Worm (Caenorhabditis elegans) whole organism, young adult: ENCODE data around the gene mec-4.

ENCODE experiments used
- B0035.1 ChIP-seq: sonication (generic microtip); optimal IDR thresholded peaks from 2 replicates; lab custom pipeline; 2016; ENCODE audit warnings: missing genetic modification characterization, mild to moderate bottlenecking, missing compliant biosample characterization, missing genotype, missing genetic modification reagents
- B0261.1 ChIP-seq: sonication (generic microtip); optimal IDR thresholded peaks from 2 replicates; lab custom pipeline; 2016; ENCODE audit warnings: mild to moderate bottlenecking, missing genetic modification characterization, moderate library complexity, missing compliant biosample characterization
- B0336.3 ChIP-seq: fragments of 200-800 bp; sonication (Bioruptor generic); IDR thresholded peaks from 2 replicates; pipeline ENCODE4 v1.3.6; 2022; ENCODE audit warnings: missing genetic modification characterization, missing compliant biosample characterization
- D2030.7 ChIP-seq: fragments of 200-800 bp; sonication (Bioruptor generic); IDR thresholded peaks from 2 replicates; pipeline ENCODE4 v1.3.6; 2022; ENCODE audit warnings: missing genetic modification reagents, missing genetic modification characterization, missing compliant biosample characterization
- F22D6.2 ChIP-seq: sonication (generic microtip); optimal IDR thresholded peaks from 2 replicates; lab custom pipeline; 2016; ENCODE audit warnings: mild to moderate bottlenecking, missing genetic modification characterization, missing compliant biosample characterization
- F23B12.7 ChIP-seq: sonication (generic microtip); optimal IDR thresholded peaks from 2 replicates; lab custom pipeline; 2017; ENCODE audit warnings: missing genetic modification characterization, mild to moderate bottlenecking, missing compliant biosample characterization, antibody characterized with exemption, moderate library complexity; ENCODE audit not compliant: insufficient read depth
- K11D2.4 ChIP-seq: fragments of 200-800 bp; sonication (Bioruptor generic); IDR thresholded peaks from 2 replicates; pipeline ENCODE4 v1.3.6; 2022; ENCODE audit warnings: missing genetic modification reagents, missing genetic modification characterization, missing compliant biosample characterization
- K12H6.12 ChIP-seq: fragments of 200-800 bp; sonication (Bioruptor generic); optimal IDR thresholded peaks from 2 replicates; lab custom pipeline; 2018; ENCODE audit warnings: mild to moderate bottlenecking, missing genetic modification characterization, missing compliant biosample characterization
- Y67H2A.10 ChIP-seq: fragments of 200-800 bp; sonication (Bioruptor generic); conservative IDR thresholded peaks from 2 replicates; pipeline ENCODE4 v1.3.6; 2022; ENCODE audit warnings: missing genetic modification reagents, missing genetic modification characterization, missing compliant biosample characterization
- akir-1 ChIP-seq: fragments of 200-800 bp; sonication (Bioruptor generic); optimal IDR thresholded peaks from 2 replicates; lab custom pipeline; 2018; ENCODE audit warnings: mild to moderate bottlenecking, missing genetic modification characterization, moderate library complexity, missing compliant biosample characterization
- aptf-2 ChIP-seq: fragments of 200-800 bp; sonication (Bioruptor generic); conservative IDR thresholded peaks from 2 replicates; pipeline ENCODE4 v1.3.6; 2022; ENCODE audit warnings: missing genetic modification reagents, missing genetic modification characterization, missing compliant biosample characterization
- ceh-27 ChIP-seq: fragments of 200-800 bp; sonication (Bioruptor generic); optimal IDR thresholded peaks from 2 replicates; lab custom pipeline; 2018; ENCODE audit warnings: mild to moderate bottlenecking, missing genetic modification characterization, moderate library complexity, missing compliant biosample characterization
- dpff-1 ChIP-seq: sonication (generic microtip); optimal IDR thresholded peaks from 2 replicates; lab custom pipeline; 2017; ENCODE audit warnings: mild to moderate bottlenecking, missing genetic modification characterization, missing compliant biosample characterization
- ekl-4 ChIP-seq: fragments of 200-800 bp; sonication (Bioruptor generic); IDR thresholded peaks from 2 replicates; pipeline ENCODE4 v1.3.6; 2022; ENCODE audit warnings: missing genetic modification reagents, missing genetic modification characterization, missing compliant biosample characterization
- hmg-20 ChIP-seq: fragments of 200-800 bp; sonication (Bioruptor generic); IDR thresholded peaks from 2 replicates; pipeline ENCODE4 v1.3.6; 2022; ENCODE audit warnings: missing genetic modification reagents, missing genetic modification characterization, missing compliant biosample characterization
- let-526 ChIP-seq: fragments of 200-800 bp; sonication (Bioruptor generic); IDR thresholded peaks from 2 replicates; pipeline ENCODE4 v1.3.6; 2022; ENCODE audit warnings: missing genetic modification reagents, missing genetic modification characterization, missing compliant biosample characterization
- let-607 ChIP-seq, 2 experiments: fragments of 200-800 bp in 1 of 2; sonication (Bioruptor generic) in 1 of 2; sonication (generic microtip) in 1 of 2; optimal IDR thresholded peaks; 2 replicates each; lab custom pipeline; 2016 to 2018; ENCODE audit warnings: mild to moderate bottlenecking in 2 of 2, missing compliant biosample characterization in 2 of 2, missing genetic modification characterization in 2 of 2, moderate library complexity in 2 of 2, missing genotype in 1 of 2
- lin-26 ChIP-seq: fragments of 200-800 bp; sonication (Bioruptor generic); IDR thresholded peaks from 2 replicates; pipeline ENCODE4 v1.3.6; 2022; ENCODE audit warnings: missing genetic modification reagents, missing genetic modification characterization, missing compliant biosample characterization
- lin-40 ChIP-seq: sonication (generic microtip); optimal IDR thresholded peaks from 2 replicates; lab custom pipeline; 2016; ENCODE audit warnings: missing genetic modification characterization, mild to moderate bottlenecking, missing compliant biosample characterization, missing genotype, missing genetic modification reagents
- madf-3 ChIP-seq: fragments of 200-800 bp; sonication (Bioruptor generic); IDR thresholded peaks from 2 replicates; pipeline ENCODE4 v1.3.6; 2022; ENCODE audit warnings: missing genetic modification reagents, missing genetic modification characterization, missing compliant biosample characterization
- mcd-1 ChIP-seq: fragments of 200-800 bp; sonication (Bioruptor generic); IDR thresholded peaks from 2 replicates; pipeline ENCODE4 v1.3.6; 2022; ENCODE audit warnings: missing genetic modification reagents, missing genetic modification characterization, missing compliant biosample characterization
- nhr-179 ChIP-seq: sonication (generic microtip); optimal IDR thresholded peaks from 2 replicates; lab custom pipeline; 2016; ENCODE audit warnings: mild to moderate bottlenecking, missing genetic modification characterization, missing compliant biosample characterization
- nhr-80 ChIP-seq: sonication (generic microtip); optimal IDR thresholded peaks from 2 replicates; lab custom pipeline; 2016; ENCODE audit warnings: missing genetic modification characterization, missing compliant biosample characterization
- pha-4 ChIP-seq: fragments of 150-350 bp; sonication (generic microtip); optimal IDR thresholded peaks from 2 replicates; lab custom pipeline; 2014; ENCODE audit warnings: missing biosample characterization, missing genetic modification reagents, missing genetic modification characterization
- rec-8 ChIP-seq, 2 experiments: sonication (generic microtip); optimal IDR thresholded peaks; 2 replicates each; lab custom pipeline; 2016; ENCODE audit warnings: mild to moderate bottlenecking in 2 of 2, missing genetic modification characterization in 2 of 2, missing genetic modification reagents in 2 of 2, missing genotype in 2 of 2, missing biosample characterization in 1 of 2, missing compliant biosample characterization in 1 of 2, moderate library complexity in 1 of 2
- repo-1 ChIP-seq: sonication (generic microtip); optimal IDR thresholded peaks from 2 replicates; lab custom pipeline; 2017; ENCODE audit warnings: mild to moderate bottlenecking, missing genetic modification characterization, missing compliant biosample characterization
- sdz-38 ChIP-seq: sonication (generic microtip); optimal IDR thresholded peaks from 2 replicates; lab custom pipeline; 2016; ENCODE audit warnings: missing genotype, missing genetic modification characterization, missing compliant biosample characterization
- snpc-4 ChIP-seq, 5 experiments: fragments of 150-350 bp in 1 of 5; sonication (generic microtip) in 4 of 5; optimal IDR thresholded peaks; 2 replicates each; lab custom pipeline; 2014 to 2018; ENCODE audit warnings: missing genetic modification characterization in 5 of 5, missing biosample characterization in 3 of 5, antibody characterized with exemption in 2 of 5, mild to moderate bottlenecking in 2 of 5, missing compliant biosample characterization in 2 of 5, missing genotype in 2 of 5, moderate library complexity in 2 of 5, missing genetic modification reagents in 1 of 5
- tbp1 ChIP-seq: fragments of 200-800 bp; sonication (Bioruptor generic); optimal IDR thresholded peaks from 2 replicates; lab custom pipeline; 2018; ENCODE audit warnings: mild to moderate bottlenecking, missing genetic modification characterization, missing compliant biosample characterization
- tlf-1 ChIP-seq: fragments of 200-800 bp; sonication (Bioruptor generic); optimal IDR thresholded peaks from 2 replicates; lab custom pipeline; 2018; ENCODE audit warnings: mild to moderate bottlenecking, missing genetic modification characterization, missing compliant biosample characterization
- unc-130 ChIP-seq: sonication (generic microtip); optimal IDR thresholded peaks from 2 replicates; lab custom pipeline; 2016; ENCODE audit warnings: missing genetic modification reagents, missing genetic modification characterization, missing compliant biosample characterization
- zfh-2 ChIP-seq: fragments of 200-800 bp; sonication (Bioruptor generic); conservative IDR thresholded peaks from 2 replicates; pipeline ENCODE4 v1.3.6; 2022; ENCODE audit warnings: missing genetic modification reagents, missing genetic modification characterization, missing compliant biosample characterization
- ztf-22 ChIP-seq: fragments of 200-800 bp; sonication (Bioruptor generic); optimal IDR thresholded peaks from 2 replicates; lab custom pipeline; 2018; ENCODE audit warnings: mild to moderate bottlenecking, missing genetic modification characterization, moderate library complexity, missing compliant biosample characterization
- ztf-26 ChIP-seq: sonication (generic microtip); optimal IDR thresholded peaks from 2 replicates; lab custom pipeline; 2017; ENCODE audit warnings: missing genetic modification characterization, missing compliant biosample characterization
- ztf-3 ChIP-seq: fragments of 200-800 bp; sonication (Bioruptor generic); optimal IDR thresholded peaks from 2 replicates; lab custom pipeline; 2018; ENCODE audit warnings: mild to moderate bottlenecking, missing genetic modification characterization, missing compliant biosample characterization
- ztf-6 ChIP-seq: fragments of 200-800 bp; sonication (Bioruptor generic); IDR thresholded peaks from 2 replicates; pipeline ENCODE4 v1.3.6; 2022; ENCODE audit warnings: missing genetic modification reagents, missing genetic modification characterization, missing compliant biosample characterization

mec-4 gene

DNA sequence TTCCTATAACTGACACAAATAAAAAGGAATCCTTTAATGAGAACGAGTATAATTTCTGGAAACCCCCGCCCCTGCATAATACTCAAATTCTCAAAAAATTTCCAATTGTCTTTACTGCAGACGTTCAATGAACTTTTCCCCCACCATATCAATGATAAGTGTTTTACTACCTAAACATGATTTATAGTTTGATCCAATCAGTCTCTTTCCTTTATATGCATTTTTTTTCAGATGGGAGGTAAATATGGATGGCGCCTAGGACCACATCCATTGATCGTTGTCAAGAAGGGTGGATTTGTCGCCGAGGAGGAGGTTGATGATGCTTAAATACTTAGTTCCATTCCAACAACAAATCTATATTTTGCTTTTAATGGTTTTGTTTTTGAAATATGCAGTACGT is 19.8 kb downstream of the mec-4 start:
- no peak for TF ChIP-seq B0261.1
- no peak for TF ChIP-seq snpc-4 (GFP tag; optimal IDR thresholded peaks at IDR 0.05; lab: Kevin White, UChicago)
- no peak for TF ChIP-seq snpc-4 (tag; optimal IDR thresholded peaks at IDR 0.05; lab: Kevin White, UChicago)
- TF ChIP-seq ztf-22 (GFP tag; lab: Kevin White, UChicago): no peak
- no peak for TF ChIP-seq madf-3
- TF ChIP-seq pha-4 (tag; lab: Kevin White, UChicago): no peak
- TF ChIP-seq aptf-2 (GFP tag; lab: Robert Waterston, UW): no peak
- TF ChIP-seq sdz-38 (tag; lab: Kevin White, UChicago): no peak
- no peak for TF ChIP-seq hmg-20 (GFP tag; lab: Robert Waterston, UW)
- no peak for TF ChIP-seq Y67H2A.10
- no peak for TF ChIP-seq unc-130 (GFP tag; lab: Kevin White, UChicago)
- no peak for TF ChIP-seq lin-40

DNA sequence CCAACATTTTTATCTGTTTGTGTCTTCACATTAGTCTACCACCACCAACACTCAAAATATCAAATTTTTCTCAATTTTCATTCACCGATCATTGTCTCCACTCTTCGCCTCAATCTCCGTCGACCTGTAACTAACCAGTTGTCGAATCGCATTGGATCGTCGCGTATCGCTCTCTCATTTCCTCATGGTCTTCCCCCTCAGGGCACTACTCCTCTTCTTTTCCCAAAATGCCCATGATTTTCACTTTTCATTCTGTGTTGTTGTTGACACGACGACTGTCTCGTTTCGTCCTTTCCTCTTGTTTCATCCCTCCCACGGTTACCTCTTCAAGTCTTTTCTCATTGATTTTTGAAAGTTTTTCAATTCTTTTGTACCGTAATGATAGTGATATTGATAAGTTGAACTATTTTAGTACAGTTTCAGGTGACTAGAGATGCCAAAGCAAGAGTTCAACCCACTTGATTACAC is 20.9 kb downstream of the mec-4 start, which contains the start of gene T01C8.2:
TSS of gene T01C8.2 (plus strand) at position 418 of the 468 bp plus-strand sequence.
- TF ChIP-seq K12H6.12 (tag; lab: Kevin White, UChicago): no peak
- TF ChIP-seq nhr-179: no peak
- TF ChIP-seq F23B12.7 (tag; lab: Kevin White, UChicago): no peak
- no peak for TF ChIP-seq K11D2.4 (GFP tag; lab: Robert Waterston, UW)
- peak; percentile 6 for TF ChIP-seq ceh-27 (GFP tag; lab: Kevin White, UChicago)
- peak; percentile 0 for TF ChIP-seq ztf-26 (tag; lab: Kevin White, UChicago)

DNA sequence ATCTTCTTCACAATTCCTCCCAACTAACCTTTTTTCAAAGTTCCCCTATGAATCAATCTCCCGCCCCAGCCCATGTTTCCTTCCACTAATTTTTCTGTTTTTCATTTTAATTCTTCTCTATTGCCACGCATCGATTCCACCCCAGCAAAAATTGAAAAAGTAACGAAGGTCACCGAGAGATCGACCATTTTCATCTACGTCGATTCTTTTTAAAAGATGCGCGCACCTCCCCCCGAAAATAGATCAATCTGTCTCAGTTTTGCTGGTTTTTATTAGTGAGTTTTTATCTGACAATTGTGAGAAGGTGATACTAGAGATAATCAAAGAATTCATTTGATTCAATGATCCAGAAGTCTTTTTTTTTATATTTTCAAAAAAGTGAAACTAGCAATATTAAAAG is 22.9 kb downstream of the mec-4 start:
- TF ChIP-seq zfh-2 (GFP tag; lab: Robert Waterston, UW) (no peak), let-607 (tag; optimal IDR thresholded peaks at IDR 0.05; lab: Kevin White, UChicago) (no peak), tlf-1 (GFP tag; lab: Kevin White, UChicago) (no peak), lin-40 (no peak), repo-1 (tag; lab: Kevin White, UChicago) (no peak), let-526 (GFP tag; lab: Robert Waterston, UW) (no peak), ztf-3 (GFP tag; lab: Kevin White, UChicago) (no peak), D2030.7 (GFP tag; lab: Robert Waterston, UW) (no peak), mcd-1 (GFP tag; lab: Robert Waterston, UW) (no peak), dpff-1 (tag; lab: Kevin White, UChicago) (no peak), ekl-4 (GFP tag; lab: Robert Waterston, UW) (no peak), sdz-38 (tag; lab: Kevin White, UChicago) (no peak), B0035.1 (tag; lab: Kevin White, UChicago) (no peak)

DNA sequence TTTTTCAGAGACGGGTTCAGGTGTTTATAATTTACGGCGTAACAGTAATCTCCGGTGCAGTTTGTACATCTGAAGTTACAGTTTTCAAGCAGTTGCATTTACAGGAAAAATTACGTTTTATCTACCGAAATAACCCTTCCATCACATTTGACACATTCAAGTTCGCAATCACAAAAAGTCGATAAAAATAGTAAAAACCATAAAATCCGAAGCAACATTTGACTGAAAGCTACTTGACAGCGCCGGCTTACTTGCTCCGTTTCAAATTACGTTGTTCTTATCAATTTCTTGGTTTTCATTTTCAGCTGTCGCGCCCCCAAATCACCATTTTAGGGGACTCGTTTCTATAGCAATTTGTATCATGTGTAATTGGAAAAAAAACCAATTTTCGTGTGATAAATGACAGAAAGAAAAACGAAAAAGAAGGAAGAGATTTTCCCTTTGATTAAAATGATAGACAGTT is 24.1 kb downstream of the mec-4 start, which contains the start of gene T01C8.3:
TSS of gene T01C8.3 (minus strand) at position 413 of the 463 bp plus-strand sequence.
- peak; percentile 19 to 62 for TF ChIP-seq let-607 (tag; optimal IDR thresholded peaks at IDR 0.05; lab: Kevin White, UChicago)
- TF ChIP-seq rec-8 (tag; optimal IDR thresholded peaks at IDR 0.05; lab: Kevin White, UChicago): no peak
- TF ChIP-seq B0336.3 (GFP tag; lab: Robert Waterston, UW): no peak
- TF ChIP-seq akir-1 (GFP tag; lab: Kevin White, UChicago): no peak
- no peak for TF ChIP-seq ztf-6
- no peak for TF ChIP-seq tbp1 (GFP tag; lab: Kevin White, UChicago)
- no peak for TF ChIP-seq F22D6.2 (tag; lab: Kevin White, UChicago)
- TF ChIP-seq nhr-80: peak; percentile 68
- TF ChIP-seq lin-40: peak; percentile 6
- no peak for TF ChIP-seq lin-26 (GFP tag; lab: Robert Waterston, UW)
